Worm (Caenorhabditis elegans) whole organism, L4 larva: ENCODE measurements around the gene ZK488.6.
A peak's percentile ranks its signal among the peaks of the same experiment; 100 is the strongest.

ENCODE experiments used
- D1046.2 ChIP-seq: fragments of 200-800 bp; sonication (Bioruptor generic); IDR thresholded peaks from 2 replicates; pipeline ENCODE4 v1.3.6; 2022; ENCODE audit warnings: missing genetic modification characterization, missing compliant biosample characterization
- F26F4.8 ChIP-seq: fragments of 200-800 bp; sonication (Bioruptor generic); conservative IDR thresholded peaks from 2 replicates; pipeline ENCODE4 v1.3.6; 2022; ENCODE audit warnings: missing genetic modification characterization, missing compliant biosample characterization
- F44E2.7 ChIP-seq: fragments of 200-800 bp; sonication (Bioruptor generic); IDR thresholded peaks from 2 replicates; pipeline ENCODE4 v2.1.2; 2022; ENCODE audit warnings: missing genetic modification characterization, missing compliant biosample characterization
- R02D3.7 ChIP-seq: fragments of 150-350 bp; sonication (generic microtip); optimal IDR thresholded peaks from 3 replicates; lab custom pipeline; 2014; ENCODE audit warnings: missing biosample characterization, missing genetic modification characterization
- T26A8.4 ChIP-seq: fragments of 200-800 bp; sonication (Bioruptor generic); IDR thresholded peaks from 2 replicates; pipeline ENCODE4 v1.3.6; 2022; ENCODE audit warnings: missing genetic modification characterization, missing compliant biosample characterization
- Y75B8A.6 ChIP-seq: fragments of 200-800 bp; sonication (Bioruptor generic); IDR thresholded peaks from 2 replicates; pipeline ENCODE4 v1.3.6; 2022; ENCODE audit warnings: missing genetic modification reagents, missing genetic modification characterization, missing compliant biosample characterization
- ZK337.2 ChIP-seq: fragments of 200-800 bp; sonication (Bioruptor generic); IDR thresholded peaks from 2 replicates; pipeline ENCODE4 v1.3.6; 2022; ENCODE audit warnings: missing genetic modification reagents, missing genetic modification characterization, missing compliant biosample characterization
- ZK546.5 ChIP-seq, 2 experiments: sonication (generic microtip); optimal IDR thresholded peaks; 2 replicates each; lab custom pipeline; 2017; ENCODE audit warnings: missing biosample characterization in 2 of 2, missing genetic modification characterization in 2 of 2
- aha-1 ChIP-seq: fragments of 150-350 bp; peaks from one replicate; lab custom pipeline; 2014; ENCODE audit warnings: missing biosample characterization, missing genetic modification characterization
- arid-1 ChIP-seq: fragments of 200-800 bp; sonication (Bioruptor generic); conservative IDR thresholded peaks from 2 replicates; pipeline ENCODE4 v1.3.6; 2022; ENCODE audit warnings: missing genetic modification reagents, missing genetic modification characterization, missing compliant biosample characterization
- ces-1 ChIP-seq: fragments of 150-350 bp; sonication (generic microtip); optimal IDR thresholded peaks from 4 replicates; lab custom pipeline; 2014; ENCODE audit warnings: missing biosample characterization, missing genetic modification reagents, missing genetic modification characterization
- ctbp-1 ChIP-seq: fragments of 200-800 bp; sonication (Bioruptor generic); IDR thresholded peaks from 2 replicates; pipeline ENCODE4 v1.3.6; 2022; ENCODE audit warnings: missing genetic modification reagents, missing genetic modification characterization, missing compliant biosample characterization
- daf-12 ChIP-seq: fragments of 150-350 bp; optimal IDR thresholded peaks from 2 replicates; lab custom pipeline; 2014; ENCODE audit warnings: missing biosample characterization, missing genetic modification reagents, missing genetic modification characterization
- daf-8 ChIP-seq: fragments of 200-800 bp; sonication (Bioruptor generic); IDR thresholded peaks from 2 replicates; pipeline ENCODE4 v1.3.6; 2022; ENCODE audit warnings: missing genetic modification characterization, missing compliant biosample characterization
- dmd-6 ChIP-seq: fragments of 200-800 bp; sonication (Bioruptor generic); IDR thresholded peaks from 2 replicates; pipeline ENCODE4 v1.3.6; 2022; ENCODE audit warnings: missing genetic modification reagents, missing genetic modification characterization, missing compliant biosample characterization
- dmd-8 ChIP-seq: fragments of 200-800 bp; sonication (Bioruptor generic); IDR thresholded peaks from 2 replicates; pipeline ENCODE4 v1.3.6; 2022; ENCODE audit warnings: missing genetic modification characterization, missing compliant biosample characterization
- duxl-1 ChIP-seq: sonication (generic microtip); optimal IDR thresholded peaks from 2 replicates; lab custom pipeline; 2016; ENCODE audit warnings: mild to moderate bottlenecking, missing genetic modification characterization, moderate library complexity, missing compliant biosample characterization; ENCODE audit not compliant: poor library complexity
- dve-1 ChIP-seq: sonication (generic microtip); optimal IDR thresholded peaks from 2 replicates; lab custom pipeline; 2017; ENCODE audit warnings: antibody characterized with exemption, mild to moderate bottlenecking, missing genetic modification characterization, missing compliant biosample characterization; ENCODE audit not compliant: insufficient read depth
- egl-27 ChIP-seq: sonication (generic microtip); optimal IDR thresholded peaks from 3 replicates; lab custom pipeline; 2017; ENCODE audit warnings: missing biosample characterization, missing genetic modification reagents, missing genetic modification characterization
- fos-1 ChIP-seq: fragments of 150-350 bp; optimal IDR thresholded peaks from 2 replicates; lab custom pipeline; 2014; ENCODE audit warnings: missing biosample characterization, missing genetic modification characterization
- hlh-11 ChIP-seq: fragments of 200-800 bp; sonication (Bioruptor generic); optimal IDR thresholded peaks from 2 replicates; lab custom pipeline; 2018; ENCODE audit warnings: mild to moderate bottlenecking, missing genetic modification characterization, missing compliant biosample characterization
- hlh-30 ChIP-seq: sonication (generic microtip); optimal IDR thresholded peaks from 2 replicates; lab custom pipeline; 2017; ENCODE audit warnings: antibody characterized with exemption, mild to moderate bottlenecking, missing genetic modification characterization, missing compliant biosample characterization; ENCODE audit not compliant: insufficient read depth
- hmg-1.1 ChIP-seq: fragments of 200-800 bp; sonication (Bioruptor generic); IDR thresholded peaks from 2 replicates; pipeline ENCODE4 v1.3.6; 2022; ENCODE audit warnings: missing genetic modification reagents, missing genetic modification characterization, missing compliant biosample characterization
- jun-1 ChIP-seq: fragments of 150-350 bp; optimal IDR thresholded peaks from 2 replicates; lab custom pipeline; 2014; ENCODE audit warnings: missing biosample characterization, missing genetic modification reagents, missing genetic modification characterization
- lin-13 ChIP-seq: fragments of 150-350 bp; optimal IDR thresholded peaks from 2 replicates; lab custom pipeline; 2014; ENCODE audit warnings: missing biosample characterization, missing genetic modification reagents, missing genetic modification characterization
- mdt-29 ChIP-seq: fragments of 200-800 bp; sonication (Bioruptor generic); IDR thresholded peaks from 2 replicates; pipeline ENCODE4 v1.3.6; 2022; ENCODE audit warnings: missing genetic modification reagents, missing genetic modification characterization, missing compliant biosample characterization
- mes-2 ChIP-seq: sonication (generic microtip); optimal IDR thresholded peaks from 2 replicates; lab custom pipeline; 2016; ENCODE audit warnings: missing genotype, mild to moderate bottlenecking, missing genetic modification characterization, missing compliant biosample characterization; ENCODE audit not compliant: poor library complexity, severe bottlenecking
- nhr-10 ChIP-seq: fragments of 150-350 bp; optimal IDR thresholded peaks from 2 replicates; lab custom pipeline; 2014; ENCODE audit warnings: missing biosample characterization, missing genetic modification characterization
- nhr-111 ChIP-seq: fragments of 200-800 bp; sonication (Bioruptor generic); optimal IDR thresholded peaks from 2 replicates; lab custom pipeline; 2018; ENCODE audit warnings: mild to moderate bottlenecking, missing genetic modification characterization, missing compliant biosample characterization
- nhr-237 ChIP-seq: sonication (generic microtip); optimal IDR thresholded peaks from 2 replicates; lab custom pipeline; 2017; ENCODE audit warnings: missing biosample characterization, missing genetic modification characterization
- nhr-25 ChIP-seq: sonication (generic microtip); optimal IDR thresholded peaks from 2 replicates; lab custom pipeline; 2017; ENCODE audit warnings: missing genetic modification characterization, mild to moderate bottlenecking, missing compliant biosample characterization, antibody characterized with exemption, moderate library complexity, borderline replicate concordance; ENCODE audit not compliant: insufficient read depth
- nhr-28 ChIP-seq: fragments of 150-350 bp; optimal IDR thresholded peaks from 2 replicates; lab custom pipeline; 2014; ENCODE audit warnings: missing biosample characterization, missing genetic modification characterization
- nhr-42 ChIP-seq: fragments of 200-800 bp; sonication (Bioruptor generic); IDR thresholded peaks from 2 replicates; pipeline ENCODE4 v1.3.6; 2022; ENCODE audit warnings: missing genetic modification characterization, missing compliant biosample characterization
- nhr-77 ChIP-seq: fragments of 150-350 bp; optimal IDR thresholded peaks from 2 replicates; lab custom pipeline; 2014; ENCODE audit warnings: missing biosample characterization, missing genetic modification characterization
- php-3 ChIP-seq: fragments of 200-800 bp; sonication (Bioruptor generic); IDR thresholded peaks from 2 replicates; pipeline ENCODE4 v1.3.6; 2022; ENCODE audit warnings: missing genetic modification reagents, missing genetic modification characterization, missing compliant biosample characterization
- saeg-2 ChIP-seq: fragments of 200-800 bp; sonication (Bioruptor generic); IDR thresholded peaks from 2 replicates; pipeline ENCODE4 v1.3.6; 2022; ENCODE audit warnings: missing genetic modification reagents, missing genetic modification characterization, missing compliant biosample characterization
- set-16 ChIP-seq: fragments of 200-800 bp; sonication (Bioruptor generic); IDR thresholded peaks from 2 replicates; pipeline ENCODE4 v1.3.6; 2022; ENCODE audit warnings: missing genetic modification reagents, missing genetic modification characterization, missing compliant biosample characterization
- snpc-4 ChIP-seq: fragments of 150-350 bp; optimal IDR thresholded peaks from 2 replicates; lab custom pipeline; 2014; ENCODE audit warnings: missing biosample characterization, missing genetic modification characterization
- spr-3 ChIP-seq: fragments of 200-800 bp; sonication (Bioruptor generic); optimal IDR thresholded peaks from 2 replicates; lab custom pipeline; 2018; ENCODE audit warnings: mild to moderate bottlenecking, missing genetic modification characterization, missing compliant biosample characterization
- unc-130 ChIP-seq: sonication (generic microtip); optimal IDR thresholded peaks from 2 replicates; lab custom pipeline; 2016; ENCODE audit warnings: missing genetic modification reagents, missing genetic modification characterization, missing compliant biosample characterization
- zag-1 ChIP-seq: fragments of 150-350 bp; optimal IDR thresholded peaks from 2 replicates; lab custom pipeline; 2014; ENCODE audit warnings: missing biosample characterization, missing genetic modification characterization
- zfp-2 ChIP-seq: sonication (generic microtip); optimal IDR thresholded peaks from 2 replicates; lab custom pipeline; 2016; ENCODE audit warnings: mild to moderate bottlenecking, missing genetic modification characterization, missing compliant biosample characterization
- zfp-3 ChIP-seq: fragments of 200-800 bp; sonication (Bioruptor generic); conservative IDR thresholded peaks from 2 replicates; pipeline ENCODE4 v1.3.6; 2022; ENCODE audit warnings: missing genetic modification reagents, missing genetic modification characterization, missing compliant biosample characterization
- zip-11 ChIP-seq: fragments of 200-800 bp; sonication (Bioruptor generic); IDR thresholded peaks from 2 replicates; pipeline ENCODE4 v1.3.6; 2022; ENCODE audit warnings: missing genetic modification characterization, missing compliant biosample characterization
- zip-2 ChIP-seq: fragments of 150-350 bp; optimal IDR thresholded peaks from 2 replicates; lab custom pipeline; 2014; ENCODE audit warnings: missing biosample characterization, missing genetic modification characterization
- ztf-11 ChIP-seq: fragments of 150-350 bp; optimal IDR thresholded peaks from 2 replicates; lab custom pipeline; 2014; ENCODE audit warnings: missing biosample characterization, missing genetic modification characterization

Gene ZK488.6

DNA sequence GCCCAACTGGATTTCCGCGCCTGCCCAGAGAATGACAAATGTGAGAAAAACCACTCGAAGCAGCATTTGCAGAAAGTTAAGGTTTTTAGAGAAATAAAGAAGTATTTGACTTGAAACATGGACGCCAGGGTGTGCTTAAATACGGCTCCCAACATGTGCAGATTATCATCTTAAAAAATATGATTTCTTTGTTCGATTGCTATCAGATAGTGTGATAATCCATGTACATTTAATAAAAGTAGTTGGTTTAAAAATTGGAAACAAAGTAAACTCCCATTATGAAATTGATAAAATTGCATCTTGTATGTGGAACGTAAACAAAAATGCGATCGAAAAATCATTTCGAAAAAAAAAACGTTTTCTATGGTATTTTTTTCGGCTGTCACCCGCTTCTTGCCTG is 37.3 kb downstream of the ZK488.6 start, which contains the start of gene F48G7.8:
F48G7.8 (minus strand) TSS at position 101 of the 400 bp plus-strand sequence.
- TF ChIP-seq ces-1 (GFP tag; lab: Kevin White, UChicago) (no peak), lin-13 (GFP tag; lab: Kevin White, UChicago) (no peak), jun-1 (no peak), ZK546.5 (tag; optimal IDR thresholded peaks at IDR 0.05; lab: Kevin White, UChicago) (no peak), nhr-42 (GFP tag; lab: Robert Waterston, UW) (no peak), dmd-6 (GFP tag; lab: Robert Waterston, UW) (no peak), nhr-111 (GFP tag; lab: Kevin White, UChicago) (no peak), daf-12 (no peak), php-3 (GFP tag; lab: Robert Waterston, UW) (no peak), daf-8 (GFP tag; lab: Robert Waterston, UW) (no peak), nhr-237 (tag; lab: Kevin White, UChicago) (no peak), saeg-2 (GFP tag; lab: Robert Waterston, UW) (no peak), hlh-30 (tag; lab: Kevin White, UChicago) (no peak), ztf-11 (tag; lab: Kevin White, UChicago) (no peak), zfp-3 (GFP tag; lab: Robert Waterston, UW) (no peak), dve-1 (tag; lab: Kevin White, UChicago) (no peak)

DNA sequence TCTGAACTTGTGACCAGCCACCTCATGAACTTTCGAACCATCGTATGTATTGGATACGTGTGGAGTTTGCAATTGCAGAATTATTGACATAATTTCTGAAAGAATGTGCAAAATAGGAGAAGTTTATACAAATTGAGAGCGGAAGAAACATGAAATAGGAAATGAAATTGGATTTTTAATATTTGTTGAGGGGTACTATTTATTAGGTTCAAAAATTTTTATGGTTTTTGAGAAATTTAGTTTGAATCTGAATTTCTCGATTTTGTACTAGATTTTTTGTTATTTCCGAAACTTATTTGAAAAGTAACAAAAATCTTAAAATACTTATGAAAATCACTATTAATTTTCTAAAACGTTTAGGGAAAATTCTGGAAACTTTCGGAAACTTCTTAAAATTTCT is 38.2 kb downstream of the ZK488.6 start, which contains the start of gene F48G7.9:
F48G7.9 (minus strand) TSS at position 101 of the 400 bp plus-strand sequence.
- no peak for TF ChIP-seq duxl-1
- no peak for TF ChIP-seq D1046.2 (GFP tag; lab: Robert Waterston, UW)
- TF ChIP-seq F26F4.8 = no peak
- TF ChIP-seq set-16 (GFP tag; lab: Robert Waterston, UW) = no peak
- TF ChIP-seq, all 104 proteins: peak for 0

DNA sequence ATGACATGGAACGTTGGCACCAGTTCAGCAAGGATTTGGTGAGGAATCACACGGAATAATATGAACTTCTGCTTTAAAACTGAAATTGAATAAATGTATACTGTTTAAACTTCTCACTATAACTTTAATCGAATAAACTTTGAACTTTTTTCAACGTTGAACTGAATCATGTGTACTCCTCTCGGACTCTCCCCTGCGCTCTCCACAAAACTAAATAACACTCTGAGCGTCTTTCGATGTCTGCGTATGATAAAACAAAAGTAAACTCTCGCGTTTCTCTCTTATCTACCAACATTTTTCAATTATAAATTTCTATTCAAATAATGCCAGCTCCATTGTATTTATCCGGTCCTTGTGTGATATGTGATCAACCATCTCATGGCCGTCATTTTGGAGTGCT is 41.5 kb downstream of the ZK488.6 start:
- no peak for TF ChIP-seq snpc-4 (tag; lab: Kevin White, UChicago)
- no peak for TF ChIP-seq nhr-77 (tag; lab: Kevin White, UChicago)
- no peak for TF ChIP-seq arid-1 (GFP tag; lab: Robert Waterston, UW)
- TF ChIP-seq T26A8.4 (GFP tag; lab: Robert Waterston, UW) = no peak
- no peak for TF ChIP-seq zip-2
- peak; percentile 10 for TF ChIP-seq hlh-30 (tag; lab: Kevin White, UChicago)
- no peak for TF ChIP-seq zfp-2 (tag; lab: Kevin White, UChicago)
- TF ChIP-seq ZK337.2 (GFP tag; lab: Robert Waterston, UW) = no peak
- TF ChIP-seq nhr-111 (GFP tag; lab: Kevin White, UChicago) = no peak
- no peak for TF ChIP-seq R02D3.7 (tag; lab: Kevin White, UChicago)
- 0 out of 2 replicates have a peak, but pooled peaks have one; percentile 18 for TF ChIP-seq dmd-6 (GFP tag; lab: Robert Waterston, UW)
- TF ChIP-seq hlh-11 (tag; lab: Kevin White, UChicago) = no peak
- TF ChIP-seq dmd-8 (GFP tag; lab: Robert Waterston, UW) = no peak
- no peak for TF ChIP-seq aha-1 (tag; lab: Kevin White, UChicago)
- TF ChIP-seq D1046.2 (GFP tag; lab: Robert Waterston, UW) = no peak
- no peak for TF ChIP-seq lin-13 (GFP tag; lab: Kevin White, UChicago)
- no peak for TF ChIP-seq nhr-10 (tag; lab: Kevin White, UChicago)
- TF ChIP-seq daf-8 (GFP tag; lab: Robert Waterston, UW) = no peak
- no peak for TF ChIP-seq mdt-29 (GFP tag; lab: Robert Waterston, UW)
- TF ChIP-seq fos-1 (tag; lab: Kevin White, UChicago) = no peak
- TF ChIP-seq F44E2.7 (GFP tag; lab: Robert Waterston, UW) = no peak
- no peak for TF ChIP-seq php-3 (GFP tag; lab: Robert Waterston, UW)
- TF ChIP-seq spr-3 (GFP tag; lab: Kevin White, UChicago) = no peak
- no peak for TF ChIP-seq zag-1 (tag; lab: Kevin White, UChicago)
- TF ChIP-seq nhr-28 (tag; lab: Kevin White, UChicago) = peak; percentile 48
- TF ChIP-seq Y75B8A.6 (GFP tag; lab: Robert Waterston, UW) = no peak
- no peak for TF ChIP-seq zip-11 (GFP tag; lab: Robert Waterston, UW)
- TF ChIP-seq unc-130 (GFP tag; lab: Kevin White, UChicago) = no peak
- TF ChIP-seq egl-27 (tag; lab: Kevin White, UChicago) = no peak
- peak; percentile 38 for TF ChIP-seq dve-1 (tag; lab: Kevin White, UChicago)
- TF ChIP-seq nhr-25 (tag; lab: Kevin White, UChicago) = no peak
- TF ChIP-seq mes-2 = peak; percentile 27
- no peak for TF ChIP-seq ctbp-1
- TF ChIP-seq hmg-1.1 (GFP tag; lab: Robert Waterston, UW) = no peak
